Worm (Caenorhabditis elegans): ENCODE measurements around the gene hrpa-2.

hrpa-2 gene

DNA sequence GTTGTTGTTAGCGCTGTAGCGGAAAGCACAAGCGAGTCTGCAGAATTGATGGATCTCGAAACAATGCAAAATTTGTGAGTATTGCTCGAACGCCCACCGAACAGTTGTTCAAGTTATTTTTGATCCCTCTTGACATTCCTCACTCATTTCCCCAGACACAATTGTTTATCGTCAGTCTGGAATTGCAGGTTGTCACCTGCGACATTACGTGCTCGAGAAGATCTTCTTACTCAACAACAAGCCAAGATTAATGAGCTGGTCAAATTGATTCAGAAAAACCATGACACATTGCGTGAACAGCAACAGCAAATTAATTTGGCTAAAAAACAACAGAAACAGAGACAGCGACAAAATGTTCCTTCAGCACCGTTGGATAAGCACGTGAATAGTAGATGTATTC lies 14.3 kb upstream of the hrpa-2 start:
- peak; percentile 53 for TF ChIP-seq lin-39 (tag; optimal IDR thresholded peaks at IDR 0.05)
- no peak for TF ChIP-seq nhr-43 (tag; optimal IDR thresholded peaks at IDR 0.05; ENCODE audit: poor library complexity, severe bottlenecking)
- no peak for TF ChIP-seq jun-1 (tag; optimal IDR thresholded peaks at IDR 0.05)
- peak; percentile 83 for TF ChIP-seq egl-5 (tag; optimal IDR thresholded peaks at IDR 0.05)
- TF ChIP-seq tbx-2 (tag; optimal IDR thresholded peaks at IDR 0.05): no peak

DNA sequence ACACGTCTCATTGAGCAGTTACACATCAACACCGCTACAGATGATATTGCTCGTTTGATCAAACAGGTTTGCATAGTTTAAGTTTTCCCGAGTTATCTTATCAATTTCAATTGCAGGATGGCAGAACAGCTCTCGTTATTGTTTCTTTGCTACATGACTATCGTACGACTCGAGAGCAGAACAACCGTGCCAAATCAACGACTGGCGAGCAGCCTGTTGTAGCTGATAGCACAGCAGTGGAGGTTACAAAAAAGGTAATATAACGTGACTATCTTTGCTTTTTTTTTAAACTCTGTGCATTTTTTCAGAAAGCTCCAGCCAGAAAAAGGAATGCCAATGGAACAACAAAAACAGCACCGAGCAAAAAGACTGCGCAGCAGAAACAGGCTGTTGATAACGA lies 13.8 kb upstream of the hrpa-2 start:
- peak; percentile 18 for TF ChIP-seq pqm-1 (tag; optimal IDR thresholded peaks at IDR 0.05)
- peak; percentile 52 for TF ChIP-seq elt-2 (tag; optimal IDR thresholded peaks at IDR 0.05)
- TF ChIP-seq R02D3.7 (tag; optimal IDR thresholded peaks at IDR 0.05): no peak

DNA sequence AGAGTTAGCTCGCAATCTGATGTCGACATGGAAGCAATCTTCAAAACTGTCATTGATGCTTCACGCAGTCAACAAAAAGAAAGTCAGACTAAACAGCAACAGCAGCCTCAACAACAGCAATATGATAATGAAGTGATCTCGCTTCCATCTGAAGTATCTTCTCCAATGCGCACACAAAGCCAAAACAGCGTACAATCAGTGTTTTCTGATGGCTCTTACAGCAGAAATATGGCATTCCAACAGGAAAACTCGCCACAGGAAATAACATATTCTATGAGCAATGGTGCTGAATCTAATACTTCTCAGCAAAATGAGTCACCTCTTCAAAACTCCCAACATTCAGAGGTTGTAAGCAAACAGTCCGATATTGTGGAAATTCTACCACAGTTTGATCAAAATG lies 13.2 kb upstream of the hrpa-2 start:
- no peak for TF ChIP-seq egl-27 (tag; optimal IDR thresholded peaks at IDR 0.05)
- TF ChIP-seq fkh-10 (GFP tag; optimal IDR thresholded peaks at IDR 0.05): no peak
- TF ChIP-seq nhr-43 (tag; optimal IDR thresholded peaks at IDR 0.05; ENCODE audit: poor library complexity, severe bottlenecking): no peak
- no peak for TF ChIP-seq ceh-16 (tag; optimal IDR thresholded peaks at IDR 0.05)

DNA sequence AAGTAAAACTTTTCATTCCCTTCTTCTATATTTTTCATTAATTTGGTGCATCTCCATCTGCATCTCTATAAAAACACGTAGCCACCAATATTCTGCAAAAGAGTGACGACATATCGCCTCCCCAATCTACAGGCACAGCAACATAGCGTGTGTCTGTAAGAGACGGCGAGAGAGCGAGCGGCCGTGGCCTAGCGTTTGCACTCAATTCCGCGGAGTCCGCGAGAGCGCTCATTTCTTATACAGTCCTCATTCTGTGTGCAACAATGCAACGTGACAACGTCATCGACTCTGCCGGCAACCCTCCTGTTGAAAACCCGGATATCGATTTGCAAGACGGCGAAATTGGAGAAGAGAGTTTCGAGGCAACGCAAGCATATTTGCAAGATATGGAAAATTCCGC lies 10.6 kb upstream of the hrpa-2 start, which contains the start of gene H28G03.2:
Gene H28G03.2 (plus strand): TSS at position 200 of the 400 bp plus-strand sequence.
- TF ChIP-seq nfya-1 (tag; optimal IDR thresholded peaks at IDR 0.05; ENCODE audit: insufficient read depth) (peak; percentile 1), pqm-1 (tag; optimal IDR thresholded peaks at IDR 0.05) (no peak), snpc-4 (tag; optimal IDR thresholded peaks at IDR 0.05) (no peak), hmg-11 (tag; optimal IDR thresholded peaks at IDR 0.05) (peak; percentile 2), lin-39 (tag; optimal IDR thresholded peaks at IDR 0.05) (peak; percentile 15), elt-2 (tag; optimal IDR thresholded peaks at IDR 0.05) (peak; percentile 14)

DNA sequence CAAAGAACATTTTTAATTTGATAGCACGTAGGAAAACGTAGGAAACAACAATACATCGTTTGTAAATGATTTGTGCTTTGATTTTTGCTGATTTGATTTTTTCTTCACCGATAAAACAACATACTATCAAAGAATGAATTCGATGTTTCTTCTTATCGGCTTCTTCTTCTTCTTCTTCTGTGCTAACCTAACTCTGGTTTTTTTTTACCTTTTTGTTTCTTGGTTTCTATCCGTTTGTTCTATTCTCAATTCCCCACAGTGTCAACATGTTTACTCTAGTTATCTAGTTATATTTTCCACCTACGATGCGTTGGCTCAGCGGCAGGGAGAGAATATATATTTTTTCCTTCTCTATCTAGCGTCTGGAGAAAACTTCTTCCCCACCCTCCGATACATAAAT lies 8.3 kb upstream of the hrpa-2 start:
- TF ChIP-seq nfya-1 (tag; optimal IDR thresholded peaks at IDR 0.05; ENCODE audit: insufficient read depth) (no peak), ceh-9 (tag; optimal IDR thresholded peaks at IDR 0.05) (no peak), elt-2 (tag; optimal IDR thresholded peaks at IDR 0.05) (peak; percentile 56), lsy-12 (tag; optimal IDR thresholded peaks at IDR 0.05) (no peak), pha-4 (tag; optimal IDR thresholded peaks at IDR 0.05) (peak; percentile 63), daf-12 (tag; optimal IDR thresholded peaks at IDR 0.05) (no peak)

DNA sequence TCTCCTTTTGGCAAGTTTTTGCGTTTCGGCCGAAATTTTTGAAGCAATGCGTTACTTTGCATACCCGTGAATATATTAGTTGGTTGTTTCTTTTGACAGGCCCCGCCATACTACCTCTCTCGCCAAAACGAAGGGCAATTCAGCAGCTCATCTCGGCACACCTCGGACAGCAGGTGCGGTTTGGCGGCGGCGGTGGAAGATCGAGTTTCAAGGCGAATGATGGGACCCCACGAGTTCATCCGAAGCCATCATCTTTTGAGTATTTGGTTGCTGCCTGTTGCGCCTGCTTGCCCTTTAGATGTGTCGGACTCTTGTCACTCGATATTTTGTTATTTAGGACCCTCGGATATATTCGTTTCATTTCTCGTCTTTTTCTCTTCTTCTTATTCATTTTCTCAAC lies 7.8 kb upstream of the hrpa-2 start:
- TF ChIP-seq pha-4 (tag; optimal IDR thresholded peaks at IDR 0.05) (no peak), nfya-1 (tag; optimal IDR thresholded peaks at IDR 0.05; ENCODE audit: insufficient read depth) (no peak), eor-1 (tag; optimal IDR thresholded peaks at IDR 0.05) (no peak), ceh-28 (tag; optimal IDR thresholded peaks at IDR 0.05) (no peak), nhr-77 (tag; optimal IDR thresholded peaks at IDR 0.05) (no peak), ceh-16 (tag; optimal IDR thresholded peaks at IDR 0.05) (no peak), nhr-25 (tag; optimal IDR thresholded peaks at IDR 0.05) (no peak), nhr-23 (tag; optimal IDR thresholded peaks at IDR 0.05) (no peak), jun-1 (tag; optimal IDR thresholded peaks at IDR 0.05) (no peak), ztf-4 (tag; optimal IDR thresholded peaks at IDR 0.05) (no peak), nhr-67 (tag; optimal IDR thresholded peaks at IDR 0.05) (no peak), nhr-43 (tag; optimal IDR thresholded peaks at IDR 0.05; ENCODE audit: poor library complexity, severe bottlenecking) (no peak), hmg-11 (tag; optimal IDR thresholded peaks at IDR 0.05) (no peak), egl-5 (tag; optimal IDR thresholded peaks at IDR 0.05) (no peak), elt-2 (tag; optimal IDR thresholded peaks at IDR 0.05) (no peak), nhr-76 (tag; optimal IDR thresholded peaks at IDR 0.05) (no peak)

DNA sequence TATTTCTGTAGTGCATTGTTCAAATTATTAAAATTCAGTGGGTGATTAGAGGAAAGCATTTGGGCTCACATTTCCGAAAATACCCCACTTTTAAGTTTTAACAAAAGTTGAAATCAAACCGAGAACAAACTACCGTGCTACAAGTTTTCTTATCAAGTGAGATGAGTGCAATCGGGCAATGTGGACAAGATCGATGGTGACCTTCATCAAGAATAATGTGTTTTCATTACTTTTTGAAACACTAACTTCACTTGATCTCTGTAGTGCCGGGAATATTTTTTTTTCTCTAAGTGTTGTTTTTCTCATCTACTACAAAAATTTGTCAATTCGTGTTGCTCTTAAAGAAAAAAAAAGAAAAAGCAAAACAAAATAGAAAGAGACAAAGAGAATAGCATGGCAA lies 7.3 kb upstream of the hrpa-2 start:
- TF ChIP-seq nhr-23 (tag; optimal IDR thresholded peaks at IDR 0.05) (peak; percentile 32), nhr-25 (tag; optimal IDR thresholded peaks at IDR 0.05) (peak; percentile 5), elt-1 (tag; optimal IDR thresholded peaks at IDR 0.05) (no peak), nhr-76 (tag; optimal IDR thresholded peaks at IDR 0.05) (no peak), nfya-1 (tag; optimal IDR thresholded peaks at IDR 0.05; ENCODE audit: insufficient read depth) (no peak), unc-62 (GFP tag; optimal IDR thresholded peaks at IDR 0.05) (no peak), nhr-28 (tag; optimal IDR thresholded peaks at IDR 0.05) (no peak), snpc-4 (tag; optimal IDR thresholded peaks at IDR 0.05) (no peak), nhr-237 (tag; optimal IDR thresholded peaks at IDR 0.05) (no peak), ceh-28 (tag; optimal IDR thresholded peaks at IDR 0.05) (no peak), sea-2 (GFP tag; optimal IDR thresholded peaks at IDR 0.05) (no peak), nhr-43 (tag; optimal IDR thresholded peaks at IDR 0.05; ENCODE audit: poor library complexity, severe bottlenecking) (no peak)

All from whole organism, L3 larva.